Worm (Caenorhabditis elegans) whole organism, young adult: Measurements from ENCODE around the gene F14H8.5.

Source experiments
- B0261.1 ChIP-seq: sonication (generic microtip); optimal IDR thresholded peaks from 2 replicates; lab custom pipeline; 2016; ENCODE audit warnings: mild to moderate bottlenecking, missing genetic modification characterization, moderate library complexity, missing compliant biosample characterization
- B0336.3 ChIP-seq: fragments of 200-800 bp; sonication (Bioruptor generic); IDR thresholded peaks from 2 replicates; pipeline ENCODE4 v1.3.6; 2022; ENCODE audit warnings: missing genetic modification characterization, missing compliant biosample characterization
- C17E4.6 ChIP-seq: fragments of 200-800 bp; sonication (Bioruptor generic); IDR thresholded peaks from 2 replicates; pipeline ENCODE4 v1.3.6; 2022; ENCODE audit warnings: missing genetic modification reagents, missing genetic modification characterization, missing compliant biosample characterization
- D2030.7 ChIP-seq: fragments of 200-800 bp; sonication (Bioruptor generic); IDR thresholded peaks from 2 replicates; pipeline ENCODE4 v1.3.6; 2022; ENCODE audit warnings: missing genetic modification reagents, missing genetic modification characterization, missing compliant biosample characterization
- F39B2.1 ChIP-seq: fragments of 200-800 bp; sonication (Bioruptor generic); IDR thresholded peaks from 2 replicates; pipeline ENCODE4 v1.3.6; 2022; ENCODE audit warnings: missing genetic modification reagents, missing genetic modification characterization, missing compliant biosample characterization
- F57C9.4 ChIP-seq: sonication (generic microtip); optimal IDR thresholded peaks from 2 replicates; lab custom pipeline; 2017; ENCODE audit warnings: mild to moderate bottlenecking, missing genetic modification characterization, missing compliant biosample characterization
- T07F8.4 ChIP-seq: sonication (generic microtip); optimal IDR thresholded peaks from 2 replicates; lab custom pipeline; 2016; ENCODE audit warnings: mild to moderate bottlenecking, missing genetic modification characterization, moderate library complexity, missing compliant biosample characterization
- Y67H2A.10 ChIP-seq: fragments of 200-800 bp; sonication (Bioruptor generic); conservative IDR thresholded peaks from 2 replicates; pipeline ENCODE4 v1.3.6; 2022; ENCODE audit warnings: missing genetic modification reagents, missing genetic modification characterization, missing compliant biosample characterization
- Y79H2A.3 ChIP-seq: fragments of 200-800 bp; sonication (Bioruptor generic); conservative IDR thresholded peaks from 2 replicates; pipeline ENCODE4 v1.3.6; 2022; ENCODE audit warnings: missing genetic modification reagents, missing genetic modification characterization, missing compliant biosample characterization
- akir-1 ChIP-seq: fragments of 200-800 bp; sonication (Bioruptor generic); optimal IDR thresholded peaks from 2 replicates; lab custom pipeline; 2018; ENCODE audit warnings: mild to moderate bottlenecking, missing genetic modification characterization, moderate library complexity, missing compliant biosample characterization
- ama-1 ChIP-seq, 3 experiments: fragments of 150-350 bp in 1 of 3; sonication (generic microtip) in 2 of 3; optimal IDR thresholded peaks; 2 replicates each; lab custom pipeline; 2014 to 2018; ENCODE audit warnings: missing biosample characterization in 2 of 3, missing genetic modification characterization in 2 of 3, missing genetic modification reagents in 2 of 3
- athp-1 ChIP-seq: sonication (generic microtip); optimal IDR thresholded peaks from 2 replicates; lab custom pipeline; 2017; ENCODE audit warnings: mild to moderate bottlenecking, missing genetic modification characterization, missing compliant biosample characterization
- bed-1 ChIP-seq: fragments of 200-800 bp; sonication (Bioruptor generic); IDR thresholded peaks from 2 replicates; pipeline ENCODE4 v1.3.6; 2022; ENCODE audit warnings: missing genetic modification reagents, missing genetic modification characterization, missing compliant biosample characterization
- cebp-1 ChIP-seq, 2 experiments: fragments of 200-800 bp in 1 of 2; sonication (Bioruptor generic) in 1 of 2; sonication (generic microtip) in 1 of 2; IDR thresholded peaks in 1 of 2; optimal IDR thresholded peaks in 1 of 2; 2 replicates each; pipeline versions ENCODE4 v1.3.6 to Lab custom; 2017 to 2022; ENCODE audit warnings: missing compliant biosample characterization in 2 of 2, missing genetic modification characterization in 2 of 2, mild to moderate bottlenecking in 1 of 2, missing genetic modification reagents in 1 of 2, moderate library complexity in 1 of 2
- chd-7 ChIP-seq: sonication (generic microtip); optimal IDR thresholded peaks from 2 replicates; lab custom pipeline; 2016; ENCODE audit warnings: mild to moderate bottlenecking, missing genetic modification characterization, moderate library complexity, missing compliant biosample characterization
- die-1 ChIP-seq: sonication (generic microtip); optimal IDR thresholded peaks from 2 replicates; lab custom pipeline; 2016; ENCODE audit warnings: missing genotype, mild to moderate bottlenecking, missing genetic modification characterization, missing compliant biosample characterization
- dox-1 ChIP-seq: fragments of 200-800 bp; sonication (Bioruptor generic); IDR thresholded peaks from 2 replicates; pipeline ENCODE4 v1.3.6; 2022; ENCODE audit warnings: missing genetic modification reagents, missing genetic modification characterization, missing compliant biosample characterization
- dpl-1 ChIP-seq: fragments of 150-350 bp; optimal IDR thresholded peaks from 2 replicates; lab custom pipeline; 2014; ENCODE audit warnings: missing biosample characterization, missing genetic modification reagents, missing genetic modification characterization
- ekl-4 ChIP-seq: fragments of 200-800 bp; sonication (Bioruptor generic); IDR thresholded peaks from 2 replicates; pipeline ENCODE4 v1.3.6; 2022; ENCODE audit warnings: missing genetic modification reagents, missing genetic modification characterization, missing compliant biosample characterization
- gei-17 ChIP-seq: fragments of 200-800 bp; sonication (Bioruptor generic); optimal IDR thresholded peaks from 2 replicates; lab custom pipeline; 2018; ENCODE audit warnings: mild to moderate bottlenecking, missing genetic modification characterization, missing compliant biosample characterization
- hmg-1.2 ChIP-seq: fragments of 200-800 bp; sonication (Bioruptor generic); IDR thresholded peaks from 2 replicates; pipeline ENCODE4 v1.3.6; 2022; ENCODE audit warnings: missing genetic modification reagents, missing genetic modification characterization, missing compliant biosample characterization
- lag-1 ChIP-seq: fragments of 200-800 bp; sonication (Bioruptor generic); IDR thresholded peaks from 2 replicates; pipeline ENCODE4 v1.3.6; 2022; ENCODE audit warnings: missing genetic modification reagents, missing genetic modification characterization, missing compliant biosample characterization
- let-607 ChIP-seq, 2 experiments: fragments of 200-800 bp in 1 of 2; sonication (Bioruptor generic) in 1 of 2; sonication (generic microtip) in 1 of 2; optimal IDR thresholded peaks; 2 replicates each; lab custom pipeline; 2016 to 2018; ENCODE audit warnings: mild to moderate bottlenecking in 2 of 2, missing compliant biosample characterization in 2 of 2, missing genetic modification characterization in 2 of 2, moderate library complexity in 2 of 2, missing genotype in 1 of 2
- lin-35 ChIP-seq, 3 experiments: fragments of 150-350 bp in 2 of 3; sonication (generic microtip) in 1 of 3; optimal IDR thresholded peaks; 2 replicates each; lab custom pipeline; 2014 to 2018; ENCODE audit warnings: missing biosample characterization in 3 of 3, missing genetic modification characterization in 3 of 3, missing genetic modification reagents in 3 of 3
- lin-54 ChIP-seq: fragments of 200-800 bp; sonication (Bioruptor generic); optimal IDR thresholded peaks from 2 replicates; lab custom pipeline; 2018; ENCODE audit warnings: mild to moderate bottlenecking, missing genetic modification characterization, missing compliant biosample characterization
- lsy-27 ChIP-seq: sonication (generic microtip); optimal IDR thresholded peaks from 2 replicates; lab custom pipeline; 2017; ENCODE audit warnings: missing genetic modification characterization, mild to moderate bottlenecking, missing compliant biosample characterization, antibody characterized with exemption, missing genotype, borderline replicate concordance; ENCODE audit not compliant: insufficient read depth
- mes-4 ChIP-seq: sonication (generic microtip); optimal IDR thresholded peaks from 2 replicates; lab custom pipeline; 2016; ENCODE audit warnings: missing genotype, missing genetic modification characterization, missing compliant biosample characterization
- nhr-179 ChIP-seq: sonication (generic microtip); optimal IDR thresholded peaks from 2 replicates; lab custom pipeline; 2016; ENCODE audit warnings: mild to moderate bottlenecking, missing genetic modification characterization, missing compliant biosample characterization
- pha-4 ChIP-seq: fragments of 150-350 bp; sonication (generic microtip); optimal IDR thresholded peaks from 2 replicates; lab custom pipeline; 2014; ENCODE audit warnings: missing biosample characterization, missing genetic modification reagents, missing genetic modification characterization
- rcor-1 ChIP-seq: fragments of 200-800 bp; sonication (Bioruptor generic); IDR thresholded peaks from 2 replicates; pipeline ENCODE4 v1.3.6; 2022; ENCODE audit warnings: missing genetic modification reagents, missing genetic modification characterization, missing compliant biosample characterization
- rec-8 ChIP-seq, 2 experiments: sonication (generic microtip); optimal IDR thresholded peaks; 2 replicates each; lab custom pipeline; 2016; ENCODE audit warnings: mild to moderate bottlenecking in 2 of 2, missing genetic modification characterization in 2 of 2, missing genetic modification reagents in 2 of 2, missing genotype in 2 of 2, missing biosample characterization in 1 of 2, missing compliant biosample characterization in 1 of 2, moderate library complexity in 1 of 2
- sdz-38 ChIP-seq: sonication (generic microtip); optimal IDR thresholded peaks from 2 replicates; lab custom pipeline; 2016; ENCODE audit warnings: missing genotype, missing genetic modification characterization, missing compliant biosample characterization
- snpc-3.4 ChIP-seq: sonication (generic microtip); optimal IDR thresholded peaks from 2 replicates; lab custom pipeline; 2017; ENCODE audit warnings: missing genetic modification characterization, mild to moderate bottlenecking, missing compliant biosample characterization, antibody characterized with exemption, moderate library complexity, missing genotype, missing genetic modification reagents
- tbp1 ChIP-seq: fragments of 200-800 bp; sonication (Bioruptor generic); optimal IDR thresholded peaks from 2 replicates; lab custom pipeline; 2018; ENCODE audit warnings: mild to moderate bottlenecking, missing genetic modification characterization, missing compliant biosample characterization
- unc-130 ChIP-seq: sonication (generic microtip); optimal IDR thresholded peaks from 2 replicates; lab custom pipeline; 2016; ENCODE audit warnings: missing genetic modification reagents, missing genetic modification characterization, missing compliant biosample characterization

The F14H8.5 gene

ce11 chrV:15013328-15013727 is 7.5 kb upstream of the F14H8.5 start:
- TF ChIP-seq lsy-27 (tag; lab: Kevin White, UChicago) (no peak), B0336.3 (GFP tag; lab: Robert Waterston, UW) (no peak), bed-1 (GFP tag; lab: Robert Waterston, UW) (no peak), lin-35 (GFP tag; optimal IDR thresholded peaks at IDR 0.05; lab: Kevin White, UChicago) (no peak), dpl-1 (GFP tag; lab: Kevin White, UChicago) (no peak)

ce11 chrV:15014164-15014563 is 6.7 kb upstream of the F14H8.5 start, which contains the start of gene obr-2:
Gene obr-2, minus strand, starts transcription at chrV:15014264.
- TF ChIP-seq snpc-3.4 (tag; lab: Kevin White, UChicago) (no peak), C17E4.6 (GFP tag; lab: Robert Waterston, UW) (no peak), B0261.1 (tag; lab: Kevin White, UChicago) (no peak), Y79H2A.3 (GFP tag; lab: Robert Waterston, UW) (no peak), D2030.7 (no peak), let-607 (tag; optimal IDR thresholded peaks at IDR 0.05; lab: Kevin White, UChicago) (no peak), unc-130 (no peak), dpl-1 (GFP tag; lab: Kevin White, UChicago) (no peak), athp-1 (tag; lab: Kevin White, UChicago) (no peak), lin-54 (GFP tag; lab: Kevin White, UChicago) (no peak), dox-1 (GFP tag; lab: Robert Waterston, UW) (no peak), chd-7 (tag; lab: Kevin White, UChicago) (no peak), tbp1 (GFP tag; lab: Kevin White, UChicago) (no peak), pha-4 (tag; lab: Kevin White, UChicago) (no peak), T07F8.4 (no peak)

ce11 chrV:15015799-15016198 is 5.0 kb upstream of the F14H8.5 start:
- no peak for TF ChIP-seq cebp-1 (GFP tag; IDR thresholded peaks at IDR 0.05; lab: Robert Waterston, UW)
- TF ChIP-seq cebp-1 (tag; optimal IDR thresholded peaks at IDR 0.05; lab: Kevin White, UChicago) = no peak
- no peak for TF ChIP-seq ama-1 (optimal IDR thresholded peaks at IDR 0.05; lab: Kevin White, UChicago)
- TF ChIP-seq ama-1 (GFP tag; optimal IDR thresholded peaks at IDR 0.05; lab: Kevin White, UChicago) = no peak
- no peak for TF ChIP-seq mes-4 (tag; lab: Kevin White, UChicago)
- TF ChIP-seq akir-1 (GFP tag; lab: Kevin White, UChicago) = no peak
- no peak for TF ChIP-seq rcor-1 (GFP tag; lab: Robert Waterston, UW)
- no peak for TF ChIP-seq die-1
- no peak for TF ChIP-seq F39B2.1 (GFP tag; lab: Robert Waterston, UW)
- no peak for TF ChIP-seq nhr-179 (tag; lab: Kevin White, UChicago)
- TF ChIP-seq lag-1 (GFP tag; lab: Robert Waterston, UW) = no peak
- TF ChIP-seq gei-17 (GFP tag; lab: Kevin White, UChicago) = no peak
- TF ChIP-seq hmg-1.2 = no peak
- TF ChIP-seq ekl-4 (GFP tag; lab: Robert Waterston, UW) = no peak
- TF ChIP-seq Y67H2A.10 = no peak
- TF ChIP-seq B0261.1 (tag; lab: Kevin White, UChicago) = no peak
- no peak for TF ChIP-seq F57C9.4 (tag; lab: Kevin White, UChicago)
- no peak for TF ChIP-seq sdz-38 (tag; lab: Kevin White, UChicago)
- TF ChIP-seq rec-8 (tag; optimal IDR thresholded peaks at IDR 0.05; lab: Kevin White, UChicago) = no peak
